Fruit fly (Drosophila melanogaster) whole organism, embryonic: ENCODE data around the gene Elp3.
A peak's percentile ranks its signal among the peaks of the same experiment; 100 is the strongest.

Experiments used
- Asciz ChIP-seq: fragments of 200-800 bp; sonication (Bioruptor generic); optimal IDR thresholded peaks from 2 replicates; lab custom pipeline; 2017; ENCODE audit warnings: missing biosample characterization, mild to moderate bottlenecking, missing genetic modification characterization, missing genetic modification reagents
- CG1024 ChIP-seq: fragments of 200-800 bp; sonication (Bioruptor generic); IDR thresholded peaks from 2 replicates; pipeline ENCODE4 v1.3.6; 2022; ENCODE audit warnings: missing biosample characterization, missing genetic modification characterization
- CG10321 ChIP-seq: fragments of 200-800 bp; sonication (Bioruptor generic); IDR thresholded peaks from 2 replicates; pipeline ENCODE4 v1.3.6; 2022; ENCODE audit warnings: missing biosample characterization, missing genetic modification characterization
- CG10462 ChIP-seq: fragments of 200-800 bp; sonication (Bioruptor generic); optimal IDR thresholded peaks from 2 replicates; lab custom pipeline; 2016; ENCODE audit warnings: missing biosample characterization, missing genetic modification characterization
- CG10543 ChIP-seq: fragments of 200-800 bp; sonication (Bioruptor generic); optimal IDR thresholded peaks from 3 replicates; lab custom pipeline; 2017; ENCODE audit warnings: missing biosample characterization, mild to moderate bottlenecking, missing genetic modification characterization, moderate library complexity
- CG11247 ChIP-seq: fragments of 200-800 bp; sonication (Bioruptor generic); IDR thresholded peaks from 2 replicates; pipeline ENCODE4 v1.3.6; 2022; ENCODE audit warnings: missing biosample characterization, missing genetic modification characterization
- CG11560 ChIP-seq: fragments of 200-800 bp; sonication (Bioruptor generic); IDR thresholded peaks from 3 replicates; pipeline ENCODE4 v1.3.6; 2022; ENCODE audit warnings: missing biosample characterization, missing genetic modification characterization
- CG11696 ChIP-seq: fragments of 200-800 bp; sonication (Bioruptor generic); IDR thresholded peaks from 2 replicates; pipeline ENCODE4 v1.3.6; 2022; ENCODE audit warnings: missing biosample characterization, missing genetic modification characterization
- CG1603 ChIP-seq: fragments of 200-800 bp; sonication (Bioruptor generic); optimal IDR thresholded peaks from 2 replicates; lab custom pipeline; 2019; ENCODE audit warnings: missing biosample characterization, mild to moderate bottlenecking, missing genetic modification characterization, moderate library complexity
- CG34422 ChIP-seq: fragments of 200-800 bp; sonication (Bioruptor generic); IDR thresholded peaks from 3 replicates; pipeline ENCODE4 v1.3.6; 2022; ENCODE audit warnings: missing biosample characterization, missing genetic modification characterization
- CG3995 ChIP-seq: fragments of 200-800 bp; sonication (Bioruptor generic); optimal IDR thresholded peaks from 3 replicates; lab custom pipeline; 2016; ENCODE audit warnings: missing biosample characterization, missing genetic modification characterization
- CG4360 ChIP-seq: fragments of 200-800 bp; sonication (Bioruptor generic); IDR thresholded peaks from 2 replicates; pipeline ENCODE4 v1.3.6; 2022; ENCODE audit warnings: missing biosample characterization, missing genetic modification characterization
- CG43689 ChIP-seq: fragments of 200-800 bp; sonication (Bioruptor generic); IDR thresholded peaks from 2 replicates; pipeline ENCODE4 v1.3.6; 2022; ENCODE audit warnings: missing biosample characterization, missing genetic modification characterization
- CG6689 ChIP-seq: fragments of 200-800 bp; sonication (Bioruptor generic); IDR thresholded peaks from 2 replicates; pipeline ENCODE4 v1.3.6; 2022; ENCODE audit warnings: missing biosample characterization, missing genetic modification characterization
- CG6791 ChIP-seq: fragments of 200-800 bp; sonication (Bioruptor generic); IDR thresholded peaks from 3 replicates; pipeline ENCODE4 v1.3.6; 2022; ENCODE audit warnings: missing biosample characterization, missing genetic modification characterization; ENCODE audit not compliant: partially characterized antibody
- CG7357 ChIP-seq: fragments of 200-800 bp; sonication (Bioruptor generic); IDR thresholded peaks from 3 replicates; pipeline ENCODE4 v1.3.6; 2022; ENCODE audit warnings: missing biosample characterization, missing genetic modification characterization
- CG7556 ChIP-seq: fragments of 200-800 bp; sonication (Bioruptor generic); optimal IDR thresholded peaks from 2 replicates; lab custom pipeline; 2017; ENCODE audit warnings: missing biosample characterization, mild to moderate bottlenecking, missing genetic modification characterization
- CG7786 ChIP-seq: fragments of 200-800 bp; sonication (Bioruptor generic); optimal IDR thresholded peaks from 2 replicates; lab custom pipeline; 2016; ENCODE audit warnings: missing biosample characterization, missing genetic modification characterization
- CG7928 ChIP-seq: fragments of 200-800 bp; sonication (Bioruptor generic); optimal IDR thresholded peaks from 2 replicates; lab custom pipeline; 2017; ENCODE audit warnings: missing biosample characterization, mild to moderate bottlenecking, missing genetic modification characterization
- CG8478 ChIP-seq: fragments of >200 bp; optimal IDR thresholded peaks from 2 replicates; lab custom pipeline; 2018
- CG9817 ChIP-seq: fragments of 200-800 bp; sonication (Bioruptor generic); optimal IDR thresholded peaks from 2 replicates; lab custom pipeline; 2018; ENCODE audit warnings: missing biosample characterization, mild to moderate bottlenecking, missing genetic modification characterization, moderate library complexity
- Dip3 ChIP-seq: fragments of 200-800 bp; sonication (Bioruptor generic); optimal IDR thresholded peaks from 3 replicates; lab custom pipeline; 2016; ENCODE audit warnings: missing biosample characterization, missing genetic modification characterization
- Elba2 ChIP-seq: fragments of 200-800 bp; sonication (Bioruptor generic); optimal IDR thresholded peaks from 3 replicates; lab custom pipeline; 2016; ENCODE audit warnings: missing biosample characterization, missing genetic modification characterization
- Gug ChIP-seq: fragments of 200-800 bp; sonication (Bioruptor generic); IDR thresholded peaks from 4 replicates; pipeline ENCODE4 v1.3.6; 2022; ENCODE audit warnings: missing biosample characterization, missing genetic modification characterization
- H15 ChIP-seq: fragments of 200-800 bp; sonication (Bioruptor generic); IDR thresholded peaks from 3 replicates; pipeline ENCODE4 v1.3.6; 2022; ENCODE audit warnings: missing biosample characterization, missing genetic modification characterization
- Hsf ChIP-seq: fragments of 200-800 bp; sonication (Bioruptor generic); optimal IDR thresholded peaks from 3 replicates; lab custom pipeline; 2016; ENCODE audit warnings: missing biosample characterization, missing genetic modification characterization
- Lim3 ChIP-seq: fragments of 200-800 bp; sonication (Bioruptor generic); IDR thresholded peaks from 2 replicates; pipeline ENCODE4 v1.3.6; 2022; ENCODE audit warnings: missing biosample characterization, missing genetic modification characterization
- Mrtf ChIP-seq: fragments of 200-800 bp; sonication (Bioruptor generic); IDR thresholded peaks from 3 replicates; pipeline ENCODE4 v1.3.6; 2022; ENCODE audit warnings: missing biosample characterization, missing genetic modification characterization
- Opbp ChIP-seq: fragments of 200-800 bp; sonication (Bioruptor generic); IDR thresholded peaks from 3 replicates; pipeline ENCODE4 v1.3.6; 2022; ENCODE audit warnings: missing biosample characterization, missing genetic modification characterization; ENCODE audit not compliant: partially characterized antibody
- Sin3A ChIP-seq: fragments of >200 bp; optimal IDR thresholded peaks from 2 replicates; lab custom pipeline; 2018
- Stat92E ChIP-seq, 3 experiments: fragments of >200 bp in 2 of 3; fragments of 200-800 bp in 1 of 3; sonication (Bioruptor generic) in 1 of 3; optimal IDR thresholded peaks; 2 replicates each; lab custom pipeline; 2017 to 2019; ENCODE audit warnings: missing biosample characterization in 3 of 3, missing genetic modification characterization in 3 of 3, mild to moderate bottlenecking in 1 of 3, moderate library complexity in 1 of 3
- Taf1 ChIP-seq: fragments of 200-800 bp; sonication (Bioruptor generic); IDR thresholded peaks from 2 replicates; pipeline ENCODE4 v1.3.6; 2022; ENCODE audit warnings: missing biosample characterization, missing genetic modification characterization
- Trl ChIP-seq, 3 experiments: fragments of >200 bp in 2 of 3; fragments of 200-800 bp in 1 of 3; sonication (Bioruptor generic) in 1 of 3; optimal IDR thresholded peaks; 2 replicates in 1 of 3; 3 replicates in 2 of 3; lab custom pipeline; 2016 to 2017; ENCODE audit warnings: missing biosample characterization in 1 of 3, missing genetic modification characterization in 1 of 3
- aop ChIP-seq: fragments of 200-800 bp; sonication (Bioruptor generic); IDR thresholded peaks from 2 replicates; pipeline ENCODE4 v1.3.6; 2022; ENCODE audit warnings: missing biosample characterization, missing genetic modification characterization
- ase ChIP-seq: fragments of 200-800 bp; sonication (Bioruptor generic); IDR thresholded peaks from 3 replicates; pipeline ENCODE4 v1.3.6; 2022; ENCODE audit warnings: missing biosample characterization, missing genetic modification characterization
- dpn ChIP-seq, 2 experiments: fragments of 200-800 bp; sonication (Bioruptor generic); optimal IDR thresholded peaks; 3 replicates each; lab custom pipeline; 2016; ENCODE audit warnings: missing biosample characterization in 2 of 2, missing genetic modification characterization in 2 of 2
- dysf ChIP-seq: fragments of 200-800 bp; sonication (Bioruptor generic); IDR thresholded peaks from 3 replicates; pipeline ENCODE4 v1.3.6; 2022; ENCODE audit warnings: missing biosample characterization, missing genetic modification characterization
- en ChIP-seq: fragments of 200-800 bp; sonication (Bioruptor generic); optimal IDR thresholded peaks from 2 replicates; lab custom pipeline; 2016; ENCODE audit warnings: missing biosample characterization, missing genetic modification characterization
- gce ChIP-seq: fragments of 200-800 bp; sonication (Bioruptor generic); IDR thresholded peaks from 3 replicates; pipeline ENCODE4 v1.3.6; 2022; ENCODE audit warnings: missing biosample characterization, missing genetic modification characterization
- grn ChIP-seq: fragments of 200-800 bp; sonication (Bioruptor generic); optimal IDR thresholded peaks from 3 replicates; lab custom pipeline; 2017; ENCODE audit warnings: missing biosample characterization, missing genetic modification characterization
- kay ChIP-seq: fragments of 200-800 bp; sonication (Bioruptor generic); optimal IDR thresholded peaks from 2 replicates; lab custom pipeline; 2016; ENCODE audit warnings: missing biosample characterization, missing genetic modification characterization
- lilli ChIP-seq: fragments of 200-800 bp; sonication (Bioruptor generic); optimal IDR thresholded peaks from 3 replicates; lab custom pipeline; 2016; ENCODE audit warnings: missing biosample characterization, missing genetic modification characterization
- nerfin-2 ChIP-seq: fragments of 200-800 bp; sonication (Bioruptor generic); IDR thresholded peaks from 2 replicates; pipeline ENCODE4 v1.3.6; 2022; ENCODE audit warnings: missing biosample characterization, missing genetic modification characterization; ENCODE audit not compliant: partially characterized antibody
- org-1 ChIP-seq: fragments of 200-800 bp; sonication (Bioruptor generic); optimal IDR thresholded peaks from 2 replicates; lab custom pipeline; 2017; ENCODE audit warnings: missing biosample characterization, missing genetic modification characterization
- psq ChIP-seq: fragments of 200-800 bp; sonication (Bioruptor generic); optimal IDR thresholded peaks from 2 replicates; lab custom pipeline; 2017; ENCODE audit warnings: missing biosample characterization, missing genetic modification characterization
- trem ChIP-seq: fragments of 200-800 bp; optimal IDR thresholded peaks from 3 replicates; lab custom pipeline; 2019; ENCODE audit warnings: missing biosample characterization, mild to moderate bottlenecking, missing genetic modification characterization, moderate library complexity
- usp ChIP-seq: fragments of >200 bp; optimal IDR thresholded peaks from 2 replicates; lab custom pipeline; 2017; ENCODE audit warnings: missing biosample characterization, missing genetic modification characterization
- zen ChIP-seq: fragments of 200-800 bp; sonication (Bioruptor generic); optimal IDR thresholded peaks from 3 replicates; lab custom pipeline; 2018; ENCODE audit warnings: missing biosample characterization, mild to moderate bottlenecking, missing genetic modification characterization, moderate library complexity
- zfh2 ChIP-seq: fragments of 200-800 bp; sonication (Bioruptor generic); optimal IDR thresholded peaks from 2 replicates; lab custom pipeline; 2016; ENCODE audit warnings: missing biosample characterization, missing genetic modification characterization

The Elp3 gene

DNA sequence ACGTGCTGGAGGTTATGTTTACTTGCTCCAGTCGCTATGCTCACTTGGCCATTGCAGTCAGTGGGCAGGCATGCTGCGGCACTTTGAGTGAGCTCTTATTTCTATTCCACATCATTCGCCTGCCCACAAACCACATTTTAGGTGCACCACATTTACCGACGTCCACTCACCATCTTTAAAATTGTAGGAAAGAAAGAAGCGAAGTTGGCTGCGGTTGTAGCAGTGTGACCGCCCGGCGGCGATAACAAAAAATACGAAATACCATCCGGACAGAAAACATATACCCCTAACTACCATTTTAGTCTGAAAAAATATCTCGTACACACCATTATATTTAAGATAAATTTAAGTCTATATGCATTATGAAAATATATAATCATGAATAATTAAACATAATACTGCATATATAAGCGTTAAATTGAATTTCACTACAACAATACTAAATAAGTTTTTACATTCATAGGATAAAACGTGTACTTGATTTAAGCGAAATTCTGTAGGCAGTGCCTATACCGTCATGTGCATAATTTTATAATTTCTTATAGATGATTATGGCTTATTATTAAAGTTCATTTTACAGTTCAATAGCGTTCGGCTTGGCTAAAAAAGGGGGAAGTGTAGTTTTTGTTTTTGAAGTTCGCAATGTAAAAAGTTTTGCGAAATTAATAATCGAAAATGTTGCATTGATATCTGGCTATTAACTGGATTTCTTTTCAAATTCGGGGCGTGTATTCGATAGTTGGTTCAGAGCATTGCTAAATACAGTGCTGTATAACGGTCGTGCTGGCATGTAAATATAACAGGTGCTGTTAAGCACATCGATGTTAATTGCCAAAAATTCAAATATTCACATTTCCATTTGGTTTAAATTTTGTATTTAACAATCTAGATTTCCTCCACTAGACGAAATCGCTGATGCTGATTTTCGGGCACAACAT, 13.9 kb downstream of the Elp3 start, which contains the start of gene RpL27A (continued):
- TF ChIP-seq CG7357 (GFP tag; lab: Robert Waterston, UW) (peak; percentile 94), lilli (peak; percentile 60), Stat92E (GFP tag; optimal IDR thresholded peaks at IDR 0.05; lab: Kevin White, UChicago) (peak in 1 of 3 experiments; percentile 46), CG7556 (GFP tag; lab: Kevin White, UChicago) (peak; percentile 69), CG4360 (GFP tag; lab: Robert Waterston, UW) (peak; percentile 58; the same call in 1 of the 2 replicates), Sin3A (lab: Kevin White, UChicago) (peak; percentile 16), CG9817 (peak; percentile 71), Gug (GFP tag; lab: Robert Waterston, UW) (peak; percentile 38; the same call in 2 of the 4 replicates), trem (tag; lab: Kevin White, UChicago) (peak; percentile 44), gce (GFP tag; lab: Robert Waterston, UW) (peak; percentile 85), Mrtf (GFP tag; lab: Robert Waterston, UW) (peak; percentile 43; the same call in 1 of the 3 replicates), CG10462 (GFP tag; lab: Kevin White, UChicago) (peak; percentile 50), zfh2 (GFP tag; lab: Kevin White, UChicago) (peak; percentile 32), CG1024 (GFP tag; lab: Robert Waterston, UW) (peak; percentile 88), CG11247 (peak; percentile 81), Dip3 (GFP tag; lab: Kevin White, UChicago) (peak; percentile 57), CG1603 (peak; percentile 87), CG7786 (GFP tag; lab: Kevin White, UChicago) (peak; percentile 40), CG7928 (GFP tag; lab: Kevin White, UChicago) (peak; percentile 39), CG8478 (lab: Kevin White, UChicago) (no peak), CG10543 (GFP tag; lab: Kevin White, UChicago) (peak; percentile 84), Asciz (GFP tag; lab: Kevin White, UChicago) (peak; percentile 79), Hsf (GFP tag; lab: Kevin White, UChicago) (peak; percentile 69), Elba2 (no peak), Taf1 (peak; percentile 28; the same call in 1 of the 2 replicates), en (GFP tag; lab: Kevin White, UChicago) (peak; percentile 42), dpn (GFP tag; optimal IDR thresholded peaks at IDR 0.05; lab: Kevin White, UChicago) (peak; percentile 67 to 68), CG11696 (GFP tag; lab: Robert Waterston, UW) (peak; percentile 77), Opbp (peak; percentile 100), aop (GFP tag; lab: Robert Waterston, UW) (no peak), Lim3 (GFP tag; lab: Robert Waterston, UW) (no peak), kay (peak; percentile 34), Trl (optimal IDR thresholded peaks at IDR 0.05; lab: Kevin White, UChicago) (no peak), Trl (GFP tag; optimal IDR thresholded peaks at IDR 0.05; lab: Kevin White, UChicago) (peak; percentile 86), CG6791 (peak; percentile 53; the same call in 1 of the 3 replicates), CG3995 (GFP tag; lab: Kevin White, UChicago) (peak; percentile 47), CG43689 (GFP tag; lab: Robert Waterston, UW) (peak; percentile 71), CG11560 (tag; lab: Robert Waterston, UW) (no peak; the same call in 2 of the 3 replicates), psq (GFP tag; lab: Kevin White, UChicago) (peak; percentile 51), CG34422 (GFP tag; lab: Robert Waterston, UW) (peak; percentile 81; the same call in 2 of the 3 replicates), dysf (peak; percentile 78), usp (no peak), org-1 (GFP tag; lab: Kevin White, UChicago) (peak; percentile 73), CG6689 (GFP tag; lab: Robert Waterston, UW) (peak; percentile 73), grn (GFP tag; lab: Kevin White, UChicago) (no peak), zen (tag; lab: Kevin White, UChicago) (peak; percentile 33), ase (GFP tag; lab: Robert Waterston, UW) (peak; percentile 37; the same call in 1 of the 3 replicates), H15 (GFP tag; lab: Robert Waterston, UW) (peak; percentile 81), nerfin-2 (GFP tag; lab: Robert Waterston, UW) (no peak; the same call in 1 of the 2 replicates), CG10321 (GFP tag; lab: Robert Waterston, UW) (peak; percentile 53; the same call in 1 of the 2 replicates)
